Worm (Caenorhabditis elegans) whole organism, L1 larva: ENCODE results near the gene strd-1.

Experiments used
- C04F5.9 ChIP-seq: sonication (generic microtip); optimal IDR thresholded peaks from 2 replicates; lab custom pipeline; 2016; ENCODE audit warnings: missing genetic modification characterization, missing compliant biosample characterization
- C16A3.4 ChIP-seq: fragments of 150-350 bp; optimal IDR thresholded peaks from 2 replicates; lab custom pipeline; 2014; ENCODE audit warnings: missing biosample characterization, missing genetic modification characterization
- F16B12.6 ChIP-seq: fragments of 150-350 bp; optimal IDR thresholded peaks from 2 replicates; lab custom pipeline; 2014; ENCODE audit warnings: missing biosample characterization, missing genetic modification characterization
- Y116A8C.19 ChIP-seq: sonication (generic microtip); optimal IDR thresholded peaks from 2 replicates; lab custom pipeline; 2016; ENCODE audit warnings: missing compliant biosample characterization, missing genetic modification characterization, borderline replicate concordance
- aha-1 ChIP-seq: fragments of 150-350 bp; optimal IDR thresholded peaks from 2 replicates; lab custom pipeline; 2014; ENCODE audit warnings: missing biosample characterization, missing genetic modification characterization
- ceh-63 ChIP-seq: fragments of 200-800 bp; sonication (Bioruptor generic); optimal IDR thresholded peaks from 2 replicates; lab custom pipeline; 2018; ENCODE audit warnings: mild to moderate bottlenecking, missing genetic modification characterization, missing compliant biosample characterization
- ces-1 ChIP-seq: fragments of 150-350 bp; optimal IDR thresholded peaks from 2 replicates; lab custom pipeline; 2014; ENCODE audit warnings: missing biosample characterization, missing genetic modification reagents, missing genetic modification characterization
- dsc-1 ChIP-seq: sonication (generic microtip); optimal IDR thresholded peaks from 2 replicates; lab custom pipeline; 2016; ENCODE audit warnings: mild to moderate bottlenecking, missing genetic modification characterization, missing compliant biosample characterization
- efl-1 ChIP-seq, 4 experiments: fragments of 150-350 bp; optimal IDR thresholded peaks in 3 of 4; peaks in 1 of 4; 1 replicate in 1 of 4; 2 replicates in 3 of 4; lab custom pipeline; 2014; ENCODE audit warnings: missing biosample characterization in 2 of 4, missing genetic modification characterization in 2 of 4, missing genetic modification reagents in 2 of 4
- efl-3 ChIP-seq: fragments of 200-800 bp; sonication (Bioruptor generic); optimal IDR thresholded peaks from 2 replicates; lab custom pipeline; 2018; ENCODE audit warnings: mild to moderate bottlenecking, missing genetic modification characterization, missing compliant biosample characterization
- egl-13 ChIP-seq: sonication (generic microtip); optimal IDR thresholded peaks from 2 replicates; lab custom pipeline; 2016; ENCODE audit warnings: missing genotype, missing genetic modification reagents, missing genetic modification characterization, missing compliant biosample characterization
- fkh-4 ChIP-seq: sonication (generic microtip); optimal IDR thresholded peaks from 2 replicates; lab custom pipeline; 2016; ENCODE audit warnings: missing compliant biosample characterization, missing genetic modification characterization, borderline replicate concordance
- fos-1 ChIP-seq: fragments of 150-350 bp; optimal IDR thresholded peaks from 2 replicates; lab custom pipeline; 2014; ENCODE audit warnings: missing biosample characterization, missing genetic modification characterization
- grh-1 ChIP-seq: fragments of 200-800 bp; sonication (Bioruptor generic); IDR thresholded peaks from 2 replicates; pipeline ENCODE4 v1.3.6; 2022; ENCODE audit warnings: missing genetic modification reagents, missing genetic modification characterization, missing compliant biosample characterization
- hlh-4 ChIP-seq: sonication (generic microtip); optimal IDR thresholded peaks from 2 replicates; lab custom pipeline; 2016; ENCODE audit warnings: mild to moderate bottlenecking, missing genetic modification characterization, missing compliant biosample characterization
- hpl-2 ChIP-seq: fragments of 150-350 bp; optimal IDR thresholded peaks from 2 replicates; lab custom pipeline; 2014; ENCODE audit warnings: missing biosample characterization, missing genetic modification reagents, missing genetic modification characterization
- isw-1 ChIP-seq: fragments of 200-800 bp; sonication (Bioruptor generic); IDR thresholded peaks from 2 replicates; pipeline ENCODE4 v1.3.6; 2022; ENCODE audit warnings: missing genetic modification characterization, missing compliant biosample characterization
- lin-14 ChIP-seq: fragments of 200-800 bp; sonication (Bioruptor generic); optimal IDR thresholded peaks from 2 replicates; lab custom pipeline; 2018; ENCODE audit warnings: mild to moderate bottlenecking, missing genetic modification characterization, moderate library complexity, missing compliant biosample characterization
- lir-3 ChIP-seq: sonication (generic microtip); optimal IDR thresholded peaks from 2 replicates; lab custom pipeline; 2016; ENCODE audit warnings: mild to moderate bottlenecking, missing genetic modification characterization, moderate library complexity, missing compliant biosample characterization; ENCODE audit not compliant: poor library complexity
- mab-9 ChIP-seq: fragments of 200-800 bp; sonication (Bioruptor generic); IDR thresholded peaks from 2 replicates; pipeline ENCODE4 v1.3.6; 2022; ENCODE audit warnings: missing genetic modification reagents, missing genetic modification characterization, missing compliant biosample characterization
- mdl-1 ChIP-seq, 2 experiments: fragments of 150-350 bp; optimal IDR thresholded peaks; 2 replicates each; lab custom pipeline; 2014 to 2017; ENCODE audit warnings: missing biosample characterization in 2 of 2, missing genetic modification characterization in 2 of 2, inconsistent platforms in 1 of 2
- mef-2 ChIP-seq: fragments of 150-350 bp; optimal IDR thresholded peaks from 2 replicates; lab custom pipeline; 2014; ENCODE audit warnings: missing biosample characterization, missing genetic modification characterization
- mep-1 ChIP-seq: fragments of 150-350 bp; optimal IDR thresholded peaks from 2 replicates; lab custom pipeline; 2014; ENCODE audit warnings: missing biosample characterization, missing genetic modification characterization
- nhr-19 ChIP-seq: fragments of 200-800 bp; sonication (Bioruptor generic); conservative IDR thresholded peaks from 2 replicates; pipeline ENCODE4 v1.3.6; 2022; ENCODE audit warnings: missing genetic modification characterization, missing compliant biosample characterization
- nhr-237 ChIP-seq: fragments of 150-350 bp; optimal IDR thresholded peaks from 2 replicates; lab custom pipeline; 2014; ENCODE audit warnings: missing biosample characterization, missing genetic modification characterization
- nhr-47 ChIP-seq: sonication (generic microtip); optimal IDR thresholded peaks from 2 replicates; lab custom pipeline; 2016; ENCODE audit warnings: mild to moderate bottlenecking, missing genetic modification characterization, moderate library complexity, missing compliant biosample characterization
- nhr-71 ChIP-seq: sonication (generic microtip); optimal IDR thresholded peaks from 2 replicates; lab custom pipeline; 2016; ENCODE audit warnings: mild to moderate bottlenecking, missing genetic modification characterization, moderate library complexity, missing compliant biosample characterization
- nhr-76 ChIP-seq: sonication (generic microtip); optimal IDR thresholded peaks from 2 replicates; lab custom pipeline; 2017; ENCODE audit warnings: missing biosample characterization, missing genetic modification characterization
- nhr-77 ChIP-seq: fragments of 150-350 bp; optimal IDR thresholded peaks from 2 replicates; lab custom pipeline; 2014; ENCODE audit warnings: missing biosample characterization, missing genetic modification characterization
- nhr-84 ChIP-seq: sonication (generic microtip); optimal IDR thresholded peaks from 2 replicates; lab custom pipeline; 2017; ENCODE audit warnings: missing biosample characterization, missing genetic modification characterization
- nhr-90 ChIP-seq: sonication (generic microtip); optimal IDR thresholded peaks from 2 replicates; lab custom pipeline; 2016; ENCODE audit warnings: mild to moderate bottlenecking, missing genetic modification characterization, missing compliant biosample characterization; ENCODE audit not compliant: poor library complexity
- skn-1 ChIP-seq: fragments of 150-350 bp; optimal IDR thresholded peaks from 2 replicates; lab custom pipeline; 2014; ENCODE audit warnings: missing biosample characterization, missing genetic modification characterization
- snpc-4 ChIP-seq: fragments of 150-350 bp; optimal IDR thresholded peaks from 2 replicates; lab custom pipeline; 2014; ENCODE audit warnings: missing biosample characterization, missing genetic modification characterization
- snu-23 ChIP-seq: sonication (generic microtip); optimal IDR thresholded peaks from 2 replicates; lab custom pipeline; 2016; ENCODE audit warnings: missing genetic modification characterization, missing compliant biosample characterization
- sox-4 ChIP-seq: sonication (generic microtip); optimal IDR thresholded peaks from 2 replicates; lab custom pipeline; 2016; ENCODE audit warnings: missing genetic modification characterization, missing compliant biosample characterization
- sptf-1 ChIP-seq: fragments of 150-350 bp; optimal IDR thresholded peaks from 2 replicates; lab custom pipeline; 2014; ENCODE audit warnings: missing biosample characterization, missing genetic modification characterization
- sup-37 ChIP-seq: fragments of 200-800 bp; sonication (Bioruptor generic); optimal IDR thresholded peaks from 2 replicates; lab custom pipeline; 2018; ENCODE audit warnings: mild to moderate bottlenecking, missing genetic modification characterization, missing compliant biosample characterization
- swsn-7 ChIP-seq: sonication (generic microtip); optimal IDR thresholded peaks from 2 replicates; lab custom pipeline; 2016; ENCODE audit warnings: missing genetic modification characterization, missing compliant biosample characterization
- tbx-2 ChIP-seq: sonication (generic microtip); optimal IDR thresholded peaks from 2 replicates; lab custom pipeline; 2016; ENCODE audit warnings: missing genetic modification characterization, missing compliant biosample characterization
- tlp-1 ChIP-seq: fragments of 150-350 bp; optimal IDR thresholded peaks from 2 replicates; lab custom pipeline; 2014; ENCODE audit warnings: missing biosample characterization, missing genetic modification characterization
- unc-130 ChIP-seq: fragments of 150-350 bp; optimal IDR thresholded peaks from 2 replicates; lab custom pipeline; 2017; ENCODE audit warnings: missing biosample characterization, missing genetic modification characterization, inconsistent platforms
- unc-30 ChIP-seq: sonication (generic microtip); optimal IDR thresholded peaks from 2 replicates; lab custom pipeline; 2017; ENCODE audit warnings: missing biosample characterization, missing genetic modification characterization
- unc-86 ChIP-seq: sonication (generic microtip); optimal IDR thresholded peaks from 2 replicates; lab custom pipeline; 2016; ENCODE audit warnings: missing genetic modification characterization, missing compliant biosample characterization
- unc-98 ChIP-seq: fragments of 200-800 bp; sonication (Bioruptor generic); IDR thresholded peaks from 2 replicates; pipeline ENCODE4 v1.3.6; 2022; ENCODE audit warnings: missing genetic modification characterization, missing compliant biosample characterization
- vab-15 ChIP-seq: sonication (generic microtip); optimal IDR thresholded peaks from 2 replicates; lab custom pipeline; 2017; ENCODE audit warnings: missing genotype, mild to moderate bottlenecking, missing genetic modification characterization, missing compliant biosample characterization
- xbp-1 ChIP-seq: sonication (generic microtip); optimal IDR thresholded peaks from 2 replicates; lab custom pipeline; 2016; ENCODE audit warnings: missing genetic modification characterization, missing compliant biosample characterization
- zag-1 ChIP-seq: fragments of 150-350 bp; optimal IDR thresholded peaks from 2 replicates; lab custom pipeline; 2014; ENCODE audit warnings: missing biosample characterization, missing genetic modification characterization
- ztf-4 ChIP-seq: fragments of 150-350 bp; optimal IDR thresholded peaks from 2 replicates; lab custom pipeline; 2014; ENCODE audit warnings: missing biosample characterization, missing genetic modification characterization

Gene strd-1

DNA sequence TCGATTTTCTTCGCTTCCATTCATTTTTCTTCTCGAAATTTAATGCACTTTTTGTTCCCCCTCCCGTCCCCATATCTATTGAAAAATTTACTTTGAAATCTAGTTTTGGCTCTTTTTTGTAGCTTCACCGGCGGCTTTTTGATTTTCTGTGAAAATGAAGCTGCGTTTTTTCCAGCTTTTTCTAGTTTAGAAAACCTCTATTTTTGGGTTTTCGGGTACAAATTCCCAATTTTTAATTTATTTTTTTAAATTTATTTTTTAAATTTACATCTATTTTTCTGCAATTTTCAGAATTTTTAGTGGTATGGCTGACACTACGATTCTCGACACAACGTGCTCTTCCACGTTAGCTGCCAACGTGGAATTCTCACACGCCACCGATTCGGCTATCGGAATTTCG is at the start of gene strd-1:
Gene strd-1 (plus strand): TSS at position 301 of the 400 bp plus-strand sequence.
- TF ChIP-seq C16A3.4 (tag; lab: Kevin White, UChicago): no peak
- TF ChIP-seq ces-1 (GFP tag; lab: Kevin White, UChicago): no peak
- TF ChIP-seq mep-1 (tag; lab: Kevin White, UChicago): no peak
- no peak for TF ChIP-seq sptf-1 (tag; lab: Kevin White, UChicago)
- TF ChIP-seq hpl-2 (GFP tag; lab: Kevin White, UChicago): no peak
- TF ChIP-seq isw-1: no peak
- TF ChIP-seq ceh-63 (GFP tag; lab: Kevin White, UChicago): no peak

DNA sequence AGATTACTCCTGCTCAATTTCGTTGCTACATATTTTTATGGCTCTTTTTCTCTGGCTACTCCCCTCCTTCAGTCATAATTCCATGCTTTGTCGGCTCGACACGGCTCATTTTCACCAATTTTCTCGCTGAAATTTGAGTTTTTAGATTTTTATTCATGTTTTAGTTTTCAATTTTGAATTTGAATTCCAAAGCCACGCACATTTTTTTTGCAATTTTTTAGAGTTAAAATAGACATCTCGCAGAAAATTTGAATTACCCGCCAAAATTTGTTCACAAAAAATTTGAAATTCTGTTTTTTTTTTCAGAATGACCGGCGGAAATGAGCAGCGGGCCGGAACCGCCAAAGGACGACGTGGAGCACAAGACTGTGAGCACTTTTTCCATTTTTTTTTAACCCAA is 44.9 kb upstream of the strd-1 start, which contains the start of gene unc-119:
Gene unc-119 (plus strand): TSS at position 301 of the 400 bp plus-strand sequence.
- TF ChIP-seq unc-130 (tag; lab: Kevin White, UChicago): no peak
- no peak for TF ChIP-seq nhr-76 (tag; lab: Kevin White, UChicago)
- no peak for TF ChIP-seq nhr-47
- no peak for TF ChIP-seq sox-4 (tag; lab: Kevin White, UChicago)
- TF ChIP-seq zag-1: no peak
- no peak for TF ChIP-seq lir-3 (tag; lab: Kevin White, UChicago)
- TF ChIP-seq unc-86: no peak
- no peak for TF ChIP-seq swsn-7
- TF ChIP-seq sup-37 (GFP tag; lab: Kevin White, UChicago): no peak

DNA sequence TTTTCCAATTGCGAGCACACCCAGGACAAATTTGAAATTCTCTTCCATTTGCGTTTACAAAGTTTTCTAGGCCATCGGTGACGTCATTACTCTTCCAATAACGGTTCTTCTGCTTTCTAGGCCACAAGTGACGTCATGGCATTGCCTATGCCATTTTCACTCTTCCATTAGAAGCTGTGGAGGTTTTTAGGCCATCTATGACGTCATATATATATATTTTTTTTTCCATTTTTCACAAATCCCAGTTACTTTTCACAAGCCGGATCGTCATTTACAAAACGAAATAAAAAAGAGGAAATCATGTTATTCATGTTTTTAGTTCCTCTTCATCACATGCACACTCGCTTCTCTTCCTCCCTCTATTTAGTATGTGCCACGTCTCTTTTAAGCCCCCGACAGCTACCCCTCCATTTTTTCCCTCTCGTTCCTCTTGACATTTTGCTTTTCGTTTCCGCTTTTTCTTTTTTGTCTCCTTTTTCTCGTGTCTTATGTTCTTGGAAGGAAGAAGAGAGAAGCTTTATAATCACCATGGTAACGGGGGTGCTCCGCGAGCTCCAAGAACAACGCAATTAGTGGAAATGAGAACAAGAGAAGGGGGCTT is 44.1 kb upstream of the strd-1 start:
- TF ChIP-seq dsc-1 (tag; lab: Kevin White, UChicago) (peak; percentile 82), hpl-2 (GFP tag; lab: Kevin White, UChicago) (no peak), tlp-1 (no peak), fos-1 (tag; lab: Kevin White, UChicago) (no peak), isw-1 (no peak), snpc-4 (tag; lab: Kevin White, UChicago) (no peak), efl-3 (GFP tag; lab: Kevin White, UChicago) (no peak), egl-13 (tag; lab: Kevin White, UChicago) (peak; percentile 63), unc-98 (GFP tag; lab: Robert Waterston, UW) (no peak), C16A3.4 (tag; lab: Kevin White, UChicago) (no peak), fkh-4 (tag; lab: Kevin White, UChicago) (no peak), unc-130 (tag; lab: Kevin White, UChicago) (no peak), mef-2 (no peak), nhr-84 (no peak), hlh-4 (no peak), unc-30 (tag; lab: Kevin White, UChicago) (no peak), sup-37 (GFP tag; lab: Kevin White, UChicago) (no peak), nhr-47 (peak; percentile 80), grh-1 (GFP tag; lab: Robert Waterston, UW) (no peak), nhr-90 (no peak), snu-23 (peak; percentile 43), Y116A8C.19 (tag; lab: Kevin White, UChicago) (no peak), lin-14 (GFP tag; lab: Kevin White, UChicago) (peak; percentile 79), skn-1 (no peak), ceh-63 (GFP tag; lab: Kevin White, UChicago) (no peak), nhr-71 (tag; lab: Kevin White, UChicago) (peak; percentile 73), efl-1 (optimal IDR thresholded peaks at IDR 0.05; lab: Kevin White, UChicago) (no peak), efl-1 (GFP tag; optimal IDR thresholded peaks at IDR 0.05 in 1 of 2; lab: Kevin White, UChicago) (no peak), C04F5.9 (no peak), zag-1 (no peak), vab-15 (no peak), tbx-2 (tag; lab: Kevin White, UChicago) (peak; percentile 8), aha-1 (tag; lab: Kevin White, UChicago) (no peak), lir-3 (tag; lab: Kevin White, UChicago) (peak; percentile 14), nhr-19 (no peak), swsn-7 (peak; percentile 45), mdl-1 (tag; optimal IDR thresholded peaks at IDR 0.05; lab: Kevin White, UChicago) (no peak), nhr-77 (tag; lab: Kevin White, UChicago) (no peak), ztf-4 (peak; percentile 50), F16B12.6 (tag; lab: Kevin White, UChicago) (no peak), mab-9 (GFP tag; lab: Robert Waterston, UW) (no peak), nhr-237 (tag; lab: Kevin White, UChicago) (no peak), xbp-1 (tag; lab: Kevin White, UChicago) (peak; percentile 59)
